Worm (Caenorhabditis elegans): ENCODE data around the gene F32D8.8.

DNA sequence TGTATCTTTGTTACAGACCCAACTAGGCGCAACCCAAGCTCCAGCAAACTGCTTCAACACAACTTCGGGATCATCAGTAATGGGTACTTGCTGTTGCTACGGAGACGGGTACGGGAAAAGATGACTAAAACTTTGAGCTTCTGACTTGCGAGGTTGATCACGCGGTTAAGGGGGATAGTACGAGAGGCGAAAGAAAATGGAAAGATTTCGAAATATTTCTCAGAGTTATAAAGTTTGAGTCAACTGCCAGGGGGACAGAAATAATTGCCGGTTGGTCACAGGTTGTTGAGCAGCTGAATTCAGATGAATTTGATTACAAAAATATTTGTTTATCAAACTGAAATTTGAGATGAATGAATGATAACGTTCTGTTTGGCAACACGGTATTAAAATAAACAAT is 23.1 kb upstream of the F32D8.8 start:
- TF ChIP-seq ama-1 (optimal IDR thresholded peaks at IDR 0.05) (no peak), scrt-1 (GFP tag; IDR thresholded peaks at IDR 0.05) (no peak), pes-1 (GFP tag; IDR thresholded peaks at IDR 0.05) (no peak), ceh-13 (GFP tag; optimal IDR thresholded peaks at IDR 0.05) (no peak), hmbx-1 (tag; optimal IDR thresholded peaks at IDR 0.05) (no peak), F13C5.2 (tag; optimal IDR thresholded peaks at IDR 0.05) (no peak), tbx-11 (GFP tag; IDR thresholded peaks at IDR 0.05) (no peak), tbx-37 (GFP tag; conservative IDR thresholded peaks at IDR 0.05) (no peak)
